Worm (Caenorhabditis elegans): Measurements from ENCODE around the gene F15E6.9.

F15E6.9 gene

DNA sequence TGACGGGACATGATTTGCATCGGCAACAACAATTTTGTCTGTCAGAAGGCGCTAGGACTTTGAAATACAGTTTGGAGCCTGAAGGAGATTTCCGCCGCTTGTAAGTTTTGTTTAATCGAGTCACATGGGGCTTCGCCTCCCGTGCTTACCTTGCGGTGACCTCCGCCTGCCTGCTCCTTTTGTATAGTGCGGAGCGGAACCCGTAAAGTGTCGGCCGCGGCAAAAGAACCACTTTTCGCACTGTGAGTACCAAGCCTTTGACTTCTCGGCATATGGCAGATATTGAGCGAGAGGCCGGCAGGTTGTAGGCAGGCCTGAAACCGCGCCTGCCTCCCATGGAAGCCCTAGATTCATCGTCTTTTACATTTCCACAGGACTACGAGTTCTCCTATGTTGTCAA is 32.9 kb downstream of the F15E6.9 start:
- no peak for TF ChIP-seq pha-4 (tag; optimal IDR thresholded peaks at IDR 0.05)

DNA sequence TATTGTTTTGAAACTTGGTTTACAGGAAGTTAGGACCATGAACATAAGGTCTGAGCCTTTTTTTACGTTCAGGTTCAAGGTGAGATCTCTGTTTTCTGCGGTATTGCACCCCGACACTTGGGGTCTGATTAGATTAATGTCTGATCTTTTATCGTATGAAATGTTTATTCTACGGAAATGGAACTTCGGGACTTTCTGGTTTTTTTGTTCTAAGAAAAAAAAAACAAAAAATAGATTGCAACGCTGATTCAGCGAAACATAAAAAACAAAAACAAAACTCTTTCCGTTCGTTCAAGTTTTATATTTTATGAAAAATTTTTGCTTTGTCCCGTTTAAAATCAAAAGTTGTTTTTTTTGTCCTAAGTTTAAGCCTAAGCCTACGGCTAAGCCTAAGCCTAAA is 33.7 kb downstream of the F15E6.9 start, which contains the start of gene F36A4.5:
TSS of gene F36A4.5 (plus strand) at position 301 of the 400 bp plus-strand sequence.
- no peak for TF ChIP-seq zip-8 (tag; optimal IDR thresholded peaks at IDR 0.05)
- TF ChIP-seq cnd-1 (tag; optimal IDR thresholded peaks at IDR 0.05): no peak

DNA sequence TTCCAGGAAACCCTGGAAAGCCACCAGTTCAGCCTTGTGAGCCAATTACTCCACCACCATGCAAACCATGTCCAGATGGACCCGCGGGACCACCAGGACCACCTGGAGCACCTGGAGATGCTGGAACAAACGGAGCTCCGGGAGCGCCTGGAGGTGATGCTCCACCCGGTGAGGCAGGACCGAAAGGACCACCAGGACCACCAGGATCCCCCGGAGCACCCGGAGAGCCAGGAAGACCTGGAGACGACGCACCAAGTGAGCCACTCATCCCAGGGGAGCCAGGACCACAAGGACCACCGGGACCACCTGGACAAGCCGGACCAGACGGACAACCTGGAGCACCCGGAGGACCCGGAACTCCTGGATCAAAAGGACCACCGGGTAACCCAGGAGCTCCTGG is 34.2 kb downstream of the F15E6.9 start:
- TF ChIP-seq flh-1 (GFP tag; optimal IDR thresholded peaks at IDR 0.05): no peak
- no peak for TF ChIP-seq elt-3 (tag; optimal IDR thresholded peaks at IDR 0.05)
- TF ChIP-seq ztf-11 (tag; optimal IDR thresholded peaks at IDR 0.05): no peak
- no peak for TF ChIP-seq mep-1 (tag; optimal IDR thresholded peaks at IDR 0.05)
- no peak for TF ChIP-seq tbx-8 (GFP tag; optimal IDR thresholded peaks at IDR 0.05)
- TF ChIP-seq ceh-39 (tag; optimal IDR thresholded peaks at IDR 0.05): no peak
- TF ChIP-seq nhr-237 (tag; optimal IDR thresholded peaks at IDR 0.05): no peak
- TF ChIP-seq sem-2 (GFP tag; optimal IDR thresholded peaks at IDR 0.05): no peak
- no peak for TF ChIP-seq ces-1 (GFP tag; optimal IDR thresholded peaks at IDR 0.05)
- TF ChIP-seq blmp-1 (tag; optimal IDR thresholded peaks at IDR 0.05): no peak
- no peak for TF ChIP-seq unc-39 (tag; optimal IDR thresholded peaks at IDR 0.05)

- TF ChIP-seq unc-120 (tag; optimal IDR thresholded peaks at IDR 0.05; ENCODE audit: poor library complexity, severe bottlenecking) (no peak), nhr-2 (tag; optimal IDR thresholded peaks at IDR 0.05) (no peak), hlh-1 (tag; optimal IDR thresholded peaks at IDR 0.05) (no peak), ceh-43 (GFP tag; optimal IDR thresholded peaks at IDR 0.05) (no peak), mep-1 (tag; optimal IDR thresholded peaks at IDR 0.05) (no peak), lsy-2 (tag; optimal IDR thresholded peaks at IDR 0.05) (no peak), ztf-11 (tag; optimal IDR thresholded peaks at IDR 0.05) (no peak), bed-3 (GFP tag; optimal IDR thresholded peaks at IDR 0.05) (no peak), elt-3 (tag; optimal IDR thresholded peaks at IDR 0.05) (no peak), tbx-8 (GFP tag; optimal IDR thresholded peaks at IDR 0.05) (no peak), lin-32 (GFP tag; optimal IDR thresholded peaks at IDR 0.05) (no peak), drap-1 (GFP tag; optimal IDR thresholded peaks at IDR 0.05) (no peak), mab-5 (tag; optimal IDR thresholded peaks at IDR 0.05) (no peak), M03D4.4 (tag; optimal IDR thresholded peaks at IDR 0.05) (no peak), flh-1 (GFP tag; optimal IDR thresholded peaks at IDR 0.05) (no peak), blmp-1 (tag; optimal IDR thresholded peaks at IDR 0.05) (no peak), nhr-28 (tag; optimal IDR thresholded peaks at IDR 0.05) (no peak), nhr-12 (tag; optimal IDR thresholded peaks at IDR 0.05) (no peak), unc-62 (GFP tag; optimal IDR thresholded peaks at IDR 0.05) (no peak)
These were observed 35.9 kb downstream of the F15E6.9 start, which contains the start of gene col-33 for ce11 chrIV:4262993-4263392. TSS of gene col-33 (plus strand) at chrIV:4263293.

DNA sequence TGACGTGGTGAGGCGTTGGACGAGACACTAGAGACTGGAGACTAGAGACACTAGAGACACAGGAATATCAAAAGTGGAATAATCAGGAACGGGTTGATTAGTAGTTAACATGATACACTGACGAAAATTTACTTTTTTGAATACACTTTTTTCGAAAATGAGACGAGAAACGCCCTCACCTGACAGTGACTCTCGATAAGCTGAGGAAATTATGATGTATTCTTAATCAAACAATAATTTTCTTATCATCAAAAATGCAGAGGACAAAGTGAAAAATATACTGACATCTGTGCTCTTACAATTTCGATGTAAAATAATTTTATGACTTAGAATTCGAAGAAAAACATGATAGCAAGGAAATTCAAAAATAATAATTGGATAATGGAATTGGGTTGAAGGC is 39.5 kb downstream of the F15E6.9 start:
- TF ChIP-seq nhr-28 (tag; optimal IDR thresholded peaks at IDR 0.05): no peak
- no peak for TF ChIP-seq sptf-1 (tag; optimal IDR thresholded peaks at IDR 0.05)
- TF ChIP-seq elt-1 (tag; optimal IDR thresholded peaks at IDR 0.05; ENCODE audit: borderline replicate concordance, insufficient read depth): no peak
- TF ChIP-seq unc-62 (GFP tag; optimal IDR thresholded peaks at IDR 0.05): no peak
- no peak for TF ChIP-seq blmp-1 (tag; optimal IDR thresholded peaks at IDR 0.05)
- TF ChIP-seq tbx-8 (GFP tag; optimal IDR thresholded peaks at IDR 0.05): no peak
- no peak for TF ChIP-seq flh-1 (GFP tag; optimal IDR thresholded peaks at IDR 0.05)
- TF ChIP-seq nhr-2 (tag; optimal IDR thresholded peaks at IDR 0.05): no peak
- no peak for TF ChIP-seq ham-2 (GFP tag; optimal IDR thresholded peaks at IDR 0.05)
- no peak for TF ChIP-seq snpc-4 (tag; optimal IDR thresholded peaks at IDR 0.05)
- TF ChIP-seq unc-39 (tag; optimal IDR thresholded peaks at IDR 0.05): no peak
- TF ChIP-seq zip-8 (tag; optimal IDR thresholded peaks at IDR 0.05): no peak
- no peak for TF ChIP-seq ces-1 (GFP tag; optimal IDR thresholded peaks at IDR 0.05)
- TF ChIP-seq ztf-11 (tag; optimal IDR thresholded peaks at IDR 0.05): no peak
- no peak for TF ChIP-seq mls-2 (tag; optimal IDR thresholded peaks at IDR 0.05)
- TF ChIP-seq drap-1 (GFP tag; optimal IDR thresholded peaks at IDR 0.05): no peak
- no peak for TF ChIP-seq nhr-12 (tag; optimal IDR thresholded peaks at IDR 0.05)

Data from whole organism, mixed stage, embryonic.